Worm (Caenorhabditis elegans): Measurements from ENCODE around the gene CC8.3.

CC8.3 gene

DNA sequence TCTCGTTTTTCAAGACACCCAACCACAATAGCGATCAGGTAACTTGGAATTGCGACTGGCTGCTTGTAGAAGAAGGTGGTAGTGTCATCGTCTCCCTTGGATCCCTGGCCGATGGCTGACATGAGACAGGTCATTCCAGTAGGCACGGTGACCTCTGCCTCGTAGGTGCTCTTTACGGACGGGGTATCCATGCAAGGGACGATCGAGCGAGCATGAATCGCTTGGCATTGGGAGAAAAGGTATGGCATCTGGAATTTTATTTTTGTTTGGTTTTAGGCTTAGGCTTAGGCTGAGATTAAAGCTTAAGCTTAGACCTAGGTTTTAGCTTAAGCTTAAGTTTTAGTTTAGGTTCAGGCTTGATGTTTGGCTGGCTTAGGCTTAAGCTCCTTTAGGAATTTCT, 31.1 kb downstream of the CC8.3 start:
- TF ChIP-seq lin-15B (tag; optimal IDR thresholded peaks at IDR 0.05), result no peak
- no peak for TF ChIP-seq nhr-43 (tag; optimal IDR thresholded peaks at IDR 0.05; ENCODE audit: poor library complexity, severe bottlenecking)
- no peak for TF ChIP-seq elt-1 (tag; optimal IDR thresholded peaks at IDR 0.05)

DNA sequence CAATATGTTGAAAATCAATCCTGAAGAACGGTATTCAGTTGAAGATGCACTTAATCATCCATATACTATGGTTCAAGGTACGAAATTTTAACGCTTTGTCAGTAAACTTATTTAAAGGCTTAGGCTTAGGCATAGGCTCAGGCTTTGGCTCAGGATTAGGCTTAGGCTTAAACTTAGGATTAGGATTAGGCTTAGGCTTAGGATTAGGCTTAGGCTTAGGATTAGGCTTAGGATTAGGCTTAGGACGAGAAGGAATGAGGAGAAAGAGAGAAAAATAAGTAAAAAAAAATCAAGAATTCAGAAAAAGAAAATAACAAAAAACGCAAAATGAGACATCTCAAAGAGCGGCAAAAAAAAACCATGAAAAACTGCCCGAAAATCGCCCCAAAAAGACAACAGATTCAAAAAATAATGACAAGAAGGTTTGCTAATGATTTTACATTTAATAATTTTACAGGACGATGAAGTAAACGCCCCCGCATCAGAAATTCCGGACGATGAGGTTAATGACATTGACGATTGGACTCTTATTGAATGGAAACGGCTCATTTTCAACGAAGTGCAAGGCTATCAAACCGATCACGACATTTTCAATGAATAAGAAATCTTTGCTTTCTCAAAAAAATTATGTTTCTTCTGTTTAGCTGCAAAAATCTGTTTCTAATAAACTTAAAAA, 33.4 kb downstream of the CC8.3 start:
- TF ChIP-seq aly-2 (tag; optimal IDR thresholded peaks at IDR 0.05) (no peak), nfya-1 (tag; optimal IDR thresholded peaks at IDR 0.05; ENCODE audit: insufficient read depth) (no peak), elt-2 (tag; optimal IDR thresholded peaks at IDR 0.05) (peak; percentile 18), sea-2 (GFP tag; optimal IDR thresholded peaks at IDR 0.05) (no peak), fos-1 (tag; optimal IDR thresholded peaks at IDR 0.05) (no peak)

DNA sequence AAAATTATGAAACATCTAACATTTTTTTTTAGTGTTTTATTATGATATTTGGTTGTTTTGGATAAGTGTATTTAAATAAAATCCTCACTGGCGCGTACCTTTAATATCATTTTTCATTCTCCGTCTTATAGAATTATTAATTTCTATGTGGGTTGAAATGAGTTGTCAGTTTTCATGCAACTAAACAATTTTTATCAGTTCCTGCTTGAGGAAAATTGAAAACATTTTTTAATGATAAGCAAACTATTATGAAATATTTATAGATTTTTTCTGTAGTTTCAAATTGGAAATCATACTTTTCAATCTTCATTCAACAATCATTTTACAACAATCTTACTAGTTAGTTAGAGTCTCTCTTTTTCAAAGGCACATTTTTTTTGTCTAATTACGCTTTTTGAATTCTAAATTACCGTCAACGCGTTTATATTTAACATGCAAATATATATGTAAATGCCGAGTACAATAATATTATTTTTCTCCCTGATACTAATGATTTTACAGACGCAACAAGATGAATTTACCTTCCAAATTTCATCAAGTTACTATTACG, 35.7 kb downstream of the CC8.3 start, which contains the start of the genes Y37E11B.10 and kgb-2:
Gene Y37E11B.10 (minus strand): TSS at position 182 of the 550 bp plus-strand sequence.
Gene kgb-2 (plus strand): TSS at position 500 of the 550 bp plus-strand sequence.
- peak; percentile 59 for TF ChIP-seq elt-2 (tag; optimal IDR thresholded peaks at IDR 0.05)
- no peak for TF ChIP-seq pqm-1 (tag; optimal IDR thresholded peaks at IDR 0.05)

DNA sequence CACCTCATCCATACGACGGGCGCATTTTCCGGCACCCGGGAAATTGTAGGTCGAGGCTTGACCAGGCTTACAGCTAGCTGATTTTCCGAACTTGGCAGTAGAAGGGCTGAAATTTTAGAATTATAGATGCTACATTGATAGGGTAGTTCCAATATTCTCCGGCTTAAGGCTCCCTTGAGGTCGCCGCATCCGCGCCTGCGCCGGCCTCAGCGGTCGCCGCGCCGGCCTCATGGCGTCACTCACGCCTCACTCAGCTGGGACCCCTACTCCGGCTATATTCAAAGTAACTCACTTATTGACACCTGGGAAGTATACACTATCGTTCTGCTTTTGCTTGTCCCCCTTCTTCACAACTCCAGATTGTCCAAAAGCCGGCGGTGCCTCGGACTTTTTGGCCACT, 38.0 kb downstream of the CC8.3 start:
- TF ChIP-seq snpc-4 (tag; optimal IDR thresholded peaks at IDR 0.05) (no peak), eor-1 (tag; optimal IDR thresholded peaks at IDR 0.05) (no peak), ceh-28 (tag; optimal IDR thresholded peaks at IDR 0.05) (no peak), fkh-2 (tag; optimal IDR thresholded peaks at IDR 0.05) (no peak), egl-27 (tag; optimal IDR thresholded peaks at IDR 0.05) (no peak), nhr-43 (tag; optimal IDR thresholded peaks at IDR 0.05; ENCODE audit: poor library complexity, severe bottlenecking) (no peak), elt-2 (tag; optimal IDR thresholded peaks at IDR 0.05) (no peak), ztf-4 (tag; optimal IDR thresholded peaks at IDR 0.05) (no peak), sea-2 (GFP tag; optimal IDR thresholded peaks at IDR 0.05) (no peak), fkh-10 (GFP tag; optimal IDR thresholded peaks at IDR 0.05) (no peak), ceh-16 (tag; optimal IDR thresholded peaks at IDR 0.05) (no peak), hmg-11 (tag; optimal IDR thresholded peaks at IDR 0.05) (no peak), R02D3.7 (tag; optimal IDR thresholded peaks at IDR 0.05) (no peak)

DNA sequence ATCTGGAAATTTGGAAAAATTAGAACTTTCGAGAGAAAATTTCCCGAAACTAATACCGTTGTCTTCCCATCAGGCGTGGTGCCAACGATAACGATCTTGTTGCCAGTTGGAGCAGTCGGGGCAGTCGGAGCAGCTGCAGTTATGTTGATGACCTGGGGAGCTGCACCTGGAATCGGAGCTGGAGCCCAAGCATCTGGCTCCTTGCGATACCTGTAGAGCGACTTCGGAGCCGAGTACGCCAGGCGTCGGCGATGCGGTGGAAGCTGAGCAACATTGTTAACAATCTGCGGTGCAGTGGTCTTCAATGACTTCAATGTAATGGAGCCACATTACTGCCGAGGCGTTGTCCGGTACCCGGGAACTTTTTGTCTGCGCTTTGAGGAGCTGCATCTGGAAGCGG, 40.2 kb downstream of the CC8.3 start:
- no peak for TF ChIP-seq ztf-11 (tag; optimal IDR thresholded peaks at IDR 0.05)
- TF ChIP-seq nhr-237 (tag; optimal IDR thresholded peaks at IDR 0.05), result no peak
- no peak for TF ChIP-seq nhr-25 (tag; optimal IDR thresholded peaks at IDR 0.05)
- TF ChIP-seq nhr-28 (tag; optimal IDR thresholded peaks at IDR 0.05), result no peak
- no peak for TF ChIP-seq zag-1 (tag; optimal IDR thresholded peaks at IDR 0.05)
- TF ChIP-seq ceh-16 (tag; optimal IDR thresholded peaks at IDR 0.05), result no peak
- no peak for TF ChIP-seq ZK546.5 (tag; optimal IDR thresholded peaks at IDR 0.05)
- TF ChIP-seq skn-1 (tag; optimal IDR thresholded peaks at IDR 0.05), result no peak
- TF ChIP-seq egl-27 (tag; optimal IDR thresholded peaks at IDR 0.05), result no peak
- TF ChIP-seq fos-1 (tag; optimal IDR thresholded peaks at IDR 0.05), result no peak
- no peak for TF ChIP-seq pha-4 (tag; optimal IDR thresholded peaks at IDR 0.05)
- no peak for TF ChIP-seq nhr-76 (tag; optimal IDR thresholded peaks at IDR 0.05)
- no peak for TF ChIP-seq lsy-12 (tag; optimal IDR thresholded peaks at IDR 0.05)
- TF ChIP-seq mml-1 (tag; optimal IDR thresholded peaks at IDR 0.05), result no peak
- no peak for TF ChIP-seq ztf-4 (tag; optimal IDR thresholded peaks at IDR 0.05)
- TF ChIP-seq ceh-82 (tag; optimal IDR thresholded peaks at IDR 0.05), result no peak
- TF ChIP-seq nhr-23 (tag; optimal IDR thresholded peaks at IDR 0.05), result no peak
- no peak for TF ChIP-seq unc-39 (tag; optimal IDR thresholded peaks at IDR 0.05)
- TF ChIP-seq elt-1 (tag; optimal IDR thresholded peaks at IDR 0.05), result no peak
- no peak for TF ChIP-seq eor-1 (tag; optimal IDR thresholded peaks at IDR 0.05)
